Fruit fly (Drosophila melanogaster) ovary, adult (tissue): ENCODE data around the gene nuf.

Experiments
- CG17801 ChIP-seq: fragments of 200-800 bp; optimal IDR thresholded peaks from 2 replicates; lab custom pipeline; 2019; ENCODE audit warnings: missing biosample characterization, mild to moderate bottlenecking, missing genetic modification characterization, moderate library complexity; ENCODE audit not compliant: partially characterized antibody

The nuf gene

DNA sequence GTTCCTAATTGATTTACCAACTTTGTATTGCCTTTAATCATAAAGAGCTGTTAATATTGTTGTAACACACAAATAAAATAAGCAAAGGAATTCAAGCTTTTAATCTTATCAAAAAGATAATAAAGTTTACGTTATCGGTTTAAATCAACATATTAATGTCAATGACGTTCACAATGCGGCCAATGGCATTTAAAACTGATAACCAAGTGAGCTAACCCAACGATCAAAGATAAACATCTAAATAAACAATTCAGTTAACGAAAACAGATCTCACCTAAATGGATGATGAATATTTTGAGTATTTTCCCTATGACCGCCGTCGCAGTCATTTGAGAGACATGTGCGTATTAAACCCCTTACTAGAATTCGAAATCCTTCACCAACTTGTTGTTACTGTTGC, 16.7 kb downstream of the nuf start:
- TF ChIP-seq CG17801 (GFP tag; lab: Kevin White, UChicago), result no peak

dm6 chr3L:14208974-14209373, 18.3 kb downstream of the nuf start:
- no peak for TF ChIP-seq CG17801 (GFP tag; lab: Kevin White, UChicago)

dm6 chr3L:14211616-14212015, 20.9 kb downstream of the nuf start:
- no peak for TF ChIP-seq CG17801 (GFP tag; lab: Kevin White, UChicago)

DNA sequence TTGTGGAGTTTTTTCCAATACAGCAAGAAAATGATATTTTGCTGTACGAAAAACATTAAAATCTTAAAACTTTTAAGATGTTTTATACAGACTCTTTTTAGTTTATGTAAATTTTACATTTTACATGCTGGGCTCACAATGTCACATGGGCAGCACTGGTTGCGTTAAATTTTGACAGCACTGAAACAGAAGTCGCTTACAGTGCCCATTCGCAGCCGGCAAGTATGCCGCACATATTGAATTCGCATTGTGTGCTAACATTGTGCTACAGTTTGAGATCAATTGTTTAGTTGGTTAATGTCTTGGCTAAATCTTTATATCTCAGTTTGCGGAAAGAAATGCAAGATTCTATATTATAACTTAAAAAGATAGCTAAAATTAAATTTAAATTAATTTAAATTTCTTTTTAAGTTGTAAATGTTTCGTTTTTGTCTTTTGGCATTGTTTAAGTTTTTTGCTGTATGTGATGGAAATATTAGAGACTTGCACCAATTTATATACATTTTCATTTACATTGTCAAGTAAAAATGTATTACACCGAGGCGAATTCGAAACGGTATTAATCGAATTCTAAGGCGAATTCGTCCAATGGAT, 21.7 kb downstream of the nuf start:
- no peak for TF ChIP-seq CG17801 (GFP tag; lab: Kevin White, UChicago)

DNA sequence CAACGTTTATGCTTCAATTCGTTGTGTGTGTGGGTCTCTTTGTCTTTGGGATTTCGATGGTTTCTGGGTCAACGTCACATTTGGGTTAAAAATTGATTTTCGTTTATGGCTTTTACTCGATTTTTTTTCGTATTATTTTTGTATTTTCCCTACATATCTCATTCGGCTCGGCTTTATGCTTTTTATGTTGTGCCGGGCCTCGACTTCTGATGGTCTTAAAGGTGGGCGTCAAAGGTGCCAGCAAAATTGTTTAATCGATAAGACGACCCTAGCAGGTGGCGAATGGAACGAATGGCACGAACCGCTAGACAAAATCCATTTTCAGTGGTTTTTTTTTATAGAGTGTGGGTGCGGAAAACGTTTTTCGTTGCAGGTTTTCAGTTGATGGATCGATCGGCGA, 25.5 kb downstream of the nuf start:
- TF ChIP-seq CG17801 (GFP tag; lab: Kevin White, UChicago), result no peak

DNA sequence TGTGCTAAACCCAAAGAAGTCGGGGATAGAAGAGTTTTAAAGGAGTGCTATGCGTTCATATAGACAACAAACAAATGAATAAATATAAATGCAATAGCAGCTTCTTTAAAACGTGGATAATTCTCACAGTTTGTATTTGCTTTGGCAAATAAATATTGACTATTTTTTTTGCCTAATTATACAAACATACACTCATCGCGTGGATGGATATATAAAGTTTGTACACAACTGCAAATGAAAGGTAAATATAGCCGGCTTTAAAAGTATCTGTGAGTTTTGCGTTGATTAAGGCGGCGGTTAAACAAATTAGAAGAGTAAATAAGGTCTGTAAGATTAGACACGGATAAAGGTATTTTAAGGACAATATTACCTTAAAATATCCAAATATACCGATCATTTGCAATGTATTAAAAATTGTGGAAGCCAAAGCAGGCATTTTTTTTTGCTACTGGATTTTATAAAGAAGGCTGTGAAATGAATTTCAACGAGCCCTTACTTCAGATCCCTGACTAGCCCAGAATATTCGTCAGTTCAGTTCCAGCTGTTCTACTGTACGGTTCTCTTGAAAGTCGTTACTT, 27.1 kb downstream of the nuf start, which contains the start of gene CG7768:
TSS of gene CG7768 (plus strand) at position 528 of the 578 bp plus-strand sequence.
- TF ChIP-seq CG17801 (GFP tag; lab: Kevin White, UChicago), result peak; percentile 26

- peak; percentile 28 for TF ChIP-seq CG17801 (GFP tag; lab: Kevin White, UChicago)
These were observed 28.8 kb downstream of the nuf start for dm6 chr3L:14219422-14219853.

dm6 chr3L:14220611-14221497, 30.2 kb downstream of the nuf start:
- no peak for TF ChIP-seq CG17801 (GFP tag; lab: Kevin White, UChicago)

- no peak for TF ChIP-seq CG17801 (GFP tag; lab: Kevin White, UChicago)
These were observed 31.5 kb downstream of the nuf start for dm6 chr3L:14222199-14222598.

dm6 chr3L:14223450-14223849, 32.8 kb downstream of the nuf start:
- TF ChIP-seq CG17801 (GFP tag; lab: Kevin White, UChicago), result no peak

DNA sequence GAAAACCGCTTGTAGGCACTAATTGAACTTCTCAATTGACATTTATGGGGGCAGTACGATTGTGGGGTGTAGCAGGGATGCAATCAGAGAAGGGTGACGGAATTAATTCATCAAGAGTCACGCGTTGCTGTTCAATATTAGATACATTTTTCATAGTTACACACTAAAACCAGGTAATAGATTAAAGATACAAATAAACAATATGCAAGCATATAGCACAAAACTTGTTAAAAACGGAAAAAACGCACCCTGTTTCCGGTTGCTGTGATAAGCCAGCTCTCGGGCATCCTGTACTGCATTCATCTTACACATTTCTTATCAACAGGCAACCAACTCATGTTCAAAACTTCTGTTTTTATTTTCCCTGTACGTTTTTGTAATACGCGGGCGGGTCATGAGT, 38.4 kb downstream of the nuf start:
- TF ChIP-seq CG17801 (GFP tag; lab: Kevin White, UChicago), result no peak

DNA sequence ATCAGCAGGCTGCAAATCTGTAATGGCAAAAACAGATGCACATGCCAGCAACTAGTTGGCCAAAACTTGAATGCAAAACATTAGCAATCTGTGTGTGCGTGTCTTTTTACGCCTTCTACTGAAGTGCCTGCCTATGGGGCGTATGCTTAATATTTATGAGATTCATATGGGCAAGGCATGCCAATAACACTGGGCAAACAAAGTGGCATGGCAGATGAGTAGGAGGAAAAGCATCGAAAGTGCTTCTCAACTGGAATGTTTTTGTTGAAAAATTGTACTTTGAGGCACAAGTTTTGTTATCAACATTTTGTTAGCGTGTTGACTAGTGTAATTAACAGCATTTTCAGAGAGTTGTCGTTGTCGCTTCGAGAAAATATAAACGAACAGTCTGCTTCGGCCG, 38.8 kb downstream of the nuf start:
- no peak for TF ChIP-seq CG17801 (GFP tag; lab: Kevin White, UChicago)

DNA sequence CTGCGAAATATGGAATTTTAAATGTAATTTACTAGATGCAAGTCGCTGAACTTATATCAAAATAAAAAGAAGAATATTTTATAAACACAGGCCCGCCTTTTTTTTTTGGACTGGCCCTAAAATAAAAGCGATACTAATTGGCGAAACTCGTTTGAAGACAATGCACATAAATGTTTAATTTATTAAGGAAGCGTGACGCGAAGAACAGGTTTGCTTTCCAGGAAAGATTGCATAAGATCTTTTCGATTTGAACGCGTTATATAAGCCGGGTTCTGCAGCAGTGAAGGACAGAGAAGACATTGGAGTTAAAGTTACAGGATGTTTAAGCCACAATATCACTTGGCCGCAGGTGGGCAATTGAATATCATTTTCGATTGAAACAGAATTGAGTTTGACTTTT, 42.5 kb downstream of the nuf start, which contains the start of gene CG7924:
TSS of gene CG7924 (plus strand) at position 301 of the 400 bp plus-strand sequence.
- TF ChIP-seq CG17801 (GFP tag; lab: Kevin White, UChicago), result no peak

dm6 chr3L:14235820-14236219, 45.1 kb downstream of the nuf start, which contains the start of gene CG34244:
Gene CG34244 (minus strand): TSS chr3L:14235941.
- peak; percentile 9 for TF ChIP-seq CG17801 (GFP tag; lab: Kevin White, UChicago)

dm6 chr3L:14236335-14236734, 45.7 kb downstream of the nuf start, which contains the start of gene CG7906:
Gene CG7906 (plus strand): TSS chr3L:14236635.
- no peak for TF ChIP-seq CG17801 (GFP tag; lab: Kevin White, UChicago)
